Fruit fly (Drosophila melanogaster) ovary, adult (tissue): ENCODE measurements around the gene Tmx3.

Source experiments
- CG17801 ChIP-seq: fragments of 200-800 bp; optimal IDR thresholded peaks from 2 replicates; lab custom pipeline; 2019; ENCODE audit warnings: missing biosample characterization, mild to moderate bottlenecking, missing genetic modification characterization, moderate library complexity; ENCODE audit not compliant: partially characterized antibody

Tmx3 gene

dm6 chr3L:16270802-16271332 is 42.0 kb downstream of the Tmx3 start, which contains the start of the genes CG34248 and CG13067:
CG34248 (minus strand) TSS chr3L:16270902.
CG13067 (plus strand) TSS chr3L:16271282.
- no peak for TF ChIP-seq CG17801 (GFP tag; lab: Kevin White, UChicago)

dm6 chr3L:16272338-16272959 is 43.5 kb downstream of the Tmx3 start, which contains the start of gene CG13066:
CG13066 (plus strand) TSS chr3L:16272909.
- no peak for TF ChIP-seq CG17801 (GFP tag; lab: Kevin White, UChicago)

- no peak for TF ChIP-seq CG17801 (GFP tag; lab: Kevin White, UChicago)
Observed at dm6 chr3L:16275391-16276017, 46.6 kb downstream of the Tmx3 start.

- no peak for TF ChIP-seq CG17801 (GFP tag; lab: Kevin White, UChicago)
Observed at dm6 chr3L:16277135-16277534, 48.2 kb downstream of the Tmx3 start, which contains the start of gene CG13065. CG13065 (plus strand) TSS chr3L:16277435.

dm6 chr3L:16279171-16279570 is 50.3 kb downstream of the Tmx3 start, which contains the start of gene CG13050:
CG13050 (minus strand) TSS chr3L:16279271.
- TF ChIP-seq CG17801 (GFP tag; lab: Kevin White, UChicago) = no peak

dm6 chr3L:16279987-16280454 is 51.1 kb downstream of the Tmx3 start, which contains the start of gene CG13064:
CG13064 (plus strand) TSS chr3L:16280404.
- TF ChIP-seq CG17801 (GFP tag; lab: Kevin White, UChicago) = no peak
